Worm (Caenorhabditis elegans): ENCODE measurements around the gene col-36.

Gene col-36

ce11 chrII:7200051-7200599, 31.5 kb upstream of the col-36 start, which contains the start of gene pcrg-1:
Gene pcrg-1, plus strand, starts transcription at chrII:7200549.
- no peak for TF ChIP-seq hlh-17 (GFP tag; optimal IDR thresholded peaks at IDR 0.05; ENCODE audit: borderline replicate concordance)
- TF ChIP-seq dsc-1 (tag; optimal IDR thresholded peaks at IDR 0.05): peak; percentile 87
- peak; percentile 89 for TF ChIP-seq nhr-71 (tag; optimal IDR thresholded peaks at IDR 0.05)
- peak; percentile 77 for TF ChIP-seq grh-1 (GFP tag; IDR thresholded peaks at IDR 0.05)
- peak; percentile 51 for TF ChIP-seq pax-3 (tag; optimal IDR thresholded peaks at IDR 0.05)
- TF ChIP-seq mdl-1 (tag; optimal IDR thresholded peaks at IDR 0.05): peak in 1 of 2 experiments; percentile 77
- TF ChIP-seq nhr-47 (tag; optimal IDR thresholded peaks at IDR 0.05): peak; percentile 90
- no peak for TF ChIP-seq sptf-1 (tag; optimal IDR thresholded peaks at IDR 0.05)
- TF ChIP-seq swsn-7 (tag; optimal IDR thresholded peaks at IDR 0.05): peak; percentile 86
- peak; percentile 83 for TF ChIP-seq tbx-2 (tag; optimal IDR thresholded peaks at IDR 0.05)
- peak; percentile 67 for TF ChIP-seq ceh-63 (GFP tag; optimal IDR thresholded peaks at IDR 0.05)
- TF ChIP-seq dpl-1 (GFP tag; optimal IDR thresholded peaks at IDR 0.05): peak; percentile 45 to 59 (median 56)
- no peak for TF ChIP-seq nhr-237 (tag; optimal IDR thresholded peaks at IDR 0.05)
- TF ChIP-seq hpl-2 (GFP tag; optimal IDR thresholded peaks at IDR 0.05): no peak
- TF ChIP-seq fos-1 (tag; optimal IDR thresholded peaks at IDR 0.05): peak; percentile 57
- TF ChIP-seq fkh-4 (tag; optimal IDR thresholded peaks at IDR 0.05; ENCODE audit: borderline replicate concordance): no peak
- TF ChIP-seq nhr-12 (tag; optimal IDR thresholded peaks at IDR 0.05): no peak
- peak; percentile 89 for TF ChIP-seq rnt-1 (tag; optimal IDR thresholded peaks at IDR 0.05)
- no peak for TF ChIP-seq tlp-1 (tag; optimal IDR thresholded peaks at IDR 0.05)
- peak; percentile 57 for TF ChIP-seq unc-86 (tag; optimal IDR thresholded peaks at IDR 0.05)
- peak; percentile 51 for TF ChIP-seq nhr-76 (tag; optimal IDR thresholded peaks at IDR 0.05)
- peak; percentile 15 for TF ChIP-seq Y116A8C.19 (tag; optimal IDR thresholded peaks at IDR 0.05; ENCODE audit: borderline replicate concordance)
- no peak for TF ChIP-seq zag-1 (tag; optimal IDR thresholded peaks at IDR 0.05)
- peak; percentile 23 for TF ChIP-seq egl-13 (tag; optimal IDR thresholded peaks at IDR 0.05)
- no peak for TF ChIP-seq ceh-90 (tag; optimal IDR thresholded peaks at IDR 0.05)
- TF ChIP-seq lin-39 (tag; optimal IDR thresholded peaks at IDR 0.05): peak; percentile 71
- peak; percentile 23 for TF ChIP-seq mef-2 (tag; optimal IDR thresholded peaks at IDR 0.05)
- TF ChIP-seq lin-14 (GFP tag; optimal IDR thresholded peaks at IDR 0.05): peak; percentile 86
- no peak for TF ChIP-seq nhr-28 (tag; optimal IDR thresholded peaks at IDR 0.05)
- TF ChIP-seq elt-2 (tag; optimal IDR thresholded peaks at IDR 0.05): peak; percentile 76
- TF ChIP-seq ztf-4 (tag; optimal IDR thresholded peaks at IDR 0.05): peak; percentile 9
- TF ChIP-seq lin-35 (GFP tag; optimal IDR thresholded peaks at IDR 0.05): peak; percentile 53 to 72
- peak; percentile 85 for TF ChIP-seq lir-3 (tag; optimal IDR thresholded peaks at IDR 0.05; ENCODE audit: poor library complexity)
- no peak for TF ChIP-seq egl-27 (tag; optimal IDR thresholded peaks at IDR 0.05)
- TF ChIP-seq sup-37 (GFP tag; optimal IDR thresholded peaks at IDR 0.05): peak; percentile 84
- TF ChIP-seq lin-13 (GFP tag; optimal IDR thresholded peaks at IDR 0.05): peak; percentile 64
- TF ChIP-seq ets-5 (GFP tag; IDR thresholded peaks at IDR 0.05): no peak
- peak in 1 of 2 experiments; percentile 76 for TF ChIP-seq ztf-11 (tag; optimal IDR thresholded peaks at IDR 0.05)
- no peak for TF ChIP-seq skn-1 (tag; optimal IDR thresholded peaks at IDR 0.05)
- TF ChIP-seq fkh-10 (GFP tag; optimal IDR thresholded peaks at IDR 0.05): no peak
- peak; percentile 89 for TF ChIP-seq nhr-20 (tag; optimal IDR thresholded peaks at IDR 0.05)
- TF ChIP-seq unc-30 (tag; optimal IDR thresholded peaks at IDR 0.05): no peak
- TF ChIP-seq snu-23 (GFP tag; optimal IDR thresholded peaks at IDR 0.05): peak; percentile 82
- TF ChIP-seq sox-4 (tag; optimal IDR thresholded peaks at IDR 0.05): peak; percentile 36
- TF ChIP-seq efl-3 (GFP tag; optimal IDR thresholded peaks at IDR 0.05): peak; percentile 61
- no peak for TF ChIP-seq hlh-4 (tag; optimal IDR thresholded peaks at IDR 0.05)
- TF ChIP-seq unc-130 (tag; optimal IDR thresholded peaks at IDR 0.05): peak; percentile 24
- TF ChIP-seq fkh-8 (tag; optimal IDR thresholded peaks at IDR 0.05): no peak
- no peak for TF ChIP-seq pag-3 (tag; optimal IDR thresholded peaks at IDR 0.05; ENCODE audit: borderline replicate concordance, insufficient read depth)
- TF ChIP-seq nhr-77 (tag; optimal IDR thresholded peaks at IDR 0.05): peak; percentile 41
- TF ChIP-seq alr-1 (tag; optimal IDR thresholded peaks at IDR 0.05; ENCODE audit: borderline replicate concordance): no peak
